Worm (Caenorhabditis elegans) whole organism, L3 larva: ENCODE results near the gene pcs-1.
A peak's percentile ranks its signal among the peaks of the same experiment; 100 is the strongest.

Source experiments
- R02D3.7 ChIP-seq: fragments of 150-350 bp; optimal IDR thresholded peaks from 2 replicates; lab custom pipeline; 2014; ENCODE audit warnings: missing biosample characterization, missing genetic modification characterization
- ZK546.5 ChIP-seq: sonication (generic microtip); optimal IDR thresholded peaks from 2 replicates; lab custom pipeline; 2017; ENCODE audit warnings: missing biosample characterization, missing genetic modification characterization
- aly-2 ChIP-seq: fragments of 150-350 bp; optimal IDR thresholded peaks from 2 replicates; lab custom pipeline; 2014; ENCODE audit warnings: missing biosample characterization, missing genetic modification characterization
- ama-1 ChIP-seq: fragments of 150-350 bp; optimal IDR thresholded peaks from 2 replicates; lab custom pipeline; 2018
- ceh-16 ChIP-seq: sonication (generic microtip); optimal IDR thresholded peaks from 2 replicates; lab custom pipeline; 2017; ENCODE audit warnings: missing biosample characterization, missing genetic modification characterization
- ceh-28 ChIP-seq: fragments of 150-350 bp; optimal IDR thresholded peaks from 2 replicates; lab custom pipeline; 2014; ENCODE audit warnings: missing biosample characterization, missing genetic modification reagents, missing genetic modification characterization
- ceh-9 ChIP-seq: sonication (generic microtip); optimal IDR thresholded peaks from 2 replicates; lab custom pipeline; 2018; ENCODE audit warnings: missing biosample characterization, missing genetic modification characterization
- egl-27 ChIP-seq: sonication (generic microtip); optimal IDR thresholded peaks from 4 replicates; lab custom pipeline; 2017; ENCODE audit warnings: missing biosample characterization, missing genetic modification reagents, missing genetic modification characterization
- egl-5 ChIP-seq: fragments of 150-350 bp; optimal IDR thresholded peaks from 2 replicates; lab custom pipeline; 2017; ENCODE audit warnings: missing biosample characterization, missing genetic modification reagents, missing genetic modification characterization, inconsistent platforms
- elt-2 ChIP-seq: sonication (generic microtip); optimal IDR thresholded peaks from 2 replicates; lab custom pipeline; 2016; ENCODE audit warnings: missing genetic modification reagents, mild to moderate bottlenecking, missing genetic modification characterization, missing compliant biosample characterization
- eor-1 ChIP-seq, 2 experiments: fragments of 150-350 bp; optimal IDR thresholded peaks; 2 replicates each; lab custom pipeline; 2014 to 2018; ENCODE audit warnings: missing biosample characterization in 2 of 2, missing genetic modification characterization in 2 of 2
- fkh-10 ChIP-seq: sonication (generic microtip); optimal IDR thresholded peaks from 2 replicates; lab custom pipeline; 2017; ENCODE audit warnings: missing biosample characterization, missing genetic modification reagents, missing genetic modification characterization
- fkh-2 ChIP-seq: fragments of 150-350 bp; optimal IDR thresholded peaks from 2 replicates; lab custom pipeline; 2014; ENCODE audit warnings: missing biosample characterization, missing genetic modification reagents, missing genetic modification characterization
- fos-1 ChIP-seq: fragments of 150-350 bp; optimal IDR thresholded peaks from 2 replicates; lab custom pipeline; 2014; ENCODE audit warnings: missing biosample characterization, missing genetic modification characterization
- hmg-11 ChIP-seq: sonication (generic microtip); optimal IDR thresholded peaks from 2 replicates; lab custom pipeline; 2016; ENCODE audit warnings: missing genetic modification characterization, missing compliant biosample characterization
- lin-15B ChIP-seq: fragments of 150-350 bp; optimal IDR thresholded peaks from 2 replicates; lab custom pipeline; 2014; ENCODE audit warnings: missing biosample characterization, missing genetic modification characterization
- lin-39 ChIP-seq: fragments of 150-350 bp; optimal IDR thresholded peaks from 2 replicates; lab custom pipeline; 2018; ENCODE audit warnings: missing biosample characterization, missing genetic modification reagents, missing genetic modification characterization
- lsy-12 ChIP-seq: sonication (generic microtip); optimal IDR thresholded peaks from 2 replicates; lab custom pipeline; 2016; ENCODE audit warnings: mild to moderate bottlenecking, missing genetic modification characterization, missing compliant biosample characterization
- mdl-1 ChIP-seq: fragments of 150-350 bp; optimal IDR thresholded peaks from 2 replicates; lab custom pipeline; 2014; ENCODE audit warnings: missing biosample characterization, missing genetic modification characterization
- mml-1 ChIP-seq: fragments of 150-350 bp; sonication (generic microtip); optimal IDR thresholded peaks from 3 replicates; lab custom pipeline; 2014; ENCODE audit warnings: missing biosample characterization, missing genetic modification characterization
- nfya-1 ChIP-seq: sonication (generic microtip); optimal IDR thresholded peaks from 2 replicates; lab custom pipeline; 2017; ENCODE audit warnings: missing genetic modification characterization, mild to moderate bottlenecking, missing compliant biosample characterization, antibody characterized with exemption, moderate library complexity; ENCODE audit not compliant: insufficient read depth
- nhr-11 ChIP-seq: fragments of 150-350 bp; optimal IDR thresholded peaks from 2 replicates; lab custom pipeline; 2014; ENCODE audit warnings: missing biosample characterization, missing genetic modification characterization
- nhr-12 ChIP-seq: fragments of 150-350 bp; optimal IDR thresholded peaks from 2 replicates; lab custom pipeline; 2014; ENCODE audit warnings: missing biosample characterization, missing genetic modification characterization
- nhr-23 ChIP-seq: fragments of 150-350 bp; optimal IDR thresholded peaks from 2 replicates; lab custom pipeline; 2014; ENCODE audit warnings: missing biosample characterization, missing genetic modification reagents, missing genetic modification characterization
- nhr-25 ChIP-seq: sonication (generic microtip); optimal IDR thresholded peaks from 2 replicates; lab custom pipeline; 2017; ENCODE audit warnings: missing biosample characterization, missing genetic modification characterization
- nhr-28 ChIP-seq: fragments of 150-350 bp; optimal IDR thresholded peaks from 2 replicates; lab custom pipeline; 2014; ENCODE audit warnings: missing biosample characterization, missing genetic modification characterization
- nhr-43 ChIP-seq: sonication (generic microtip); optimal IDR thresholded peaks from 2 replicates; lab custom pipeline; 2016; ENCODE audit warnings: mild to moderate bottlenecking, missing genetic modification characterization, missing compliant biosample characterization; ENCODE audit not compliant: poor library complexity, severe bottlenecking
- nhr-67 ChIP-seq: fragments of 150-350 bp; optimal IDR thresholded peaks from 2 replicates; lab custom pipeline; 2014; ENCODE audit warnings: missing biosample characterization, missing genetic modification characterization
- nhr-77 ChIP-seq: fragments of 150-350 bp; optimal IDR thresholded peaks from 2 replicates; lab custom pipeline; 2014; ENCODE audit warnings: missing biosample characterization, missing genetic modification characterization
- pha-4 ChIP-seq: fragments of 150-350 bp; optimal IDR thresholded peaks from 2 replicates; lab custom pipeline; 2014; ENCODE audit warnings: missing biosample characterization, missing genetic modification reagents, missing genetic modification characterization
- pqm-1 ChIP-seq: fragments of 150-350 bp; optimal IDR thresholded peaks from 2 replicates; lab custom pipeline; 2017; ENCODE audit warnings: missing biosample characterization, missing genetic modification characterization, inconsistent platforms
- skn-1 ChIP-seq: fragments of 150-350 bp; optimal IDR thresholded peaks from 2 replicates; lab custom pipeline; 2014; ENCODE audit warnings: missing biosample characterization, missing genetic modification characterization
- unc-39 ChIP-seq: sonication (generic microtip); optimal IDR thresholded peaks from 4 replicates; lab custom pipeline; 2017; ENCODE audit warnings: missing biosample characterization, missing genetic modification characterization
- ztf-11 ChIP-seq: fragments of 150-350 bp; optimal IDR thresholded peaks from 2 replicates; lab custom pipeline; 2014; ENCODE audit warnings: missing biosample characterization, missing genetic modification characterization
- ztf-4 ChIP-seq: fragments of 150-350 bp; optimal IDR thresholded peaks from 2 replicates; lab custom pipeline; 2014; ENCODE audit warnings: missing biosample characterization, missing genetic modification characterization

Gene pcs-1

DNA sequence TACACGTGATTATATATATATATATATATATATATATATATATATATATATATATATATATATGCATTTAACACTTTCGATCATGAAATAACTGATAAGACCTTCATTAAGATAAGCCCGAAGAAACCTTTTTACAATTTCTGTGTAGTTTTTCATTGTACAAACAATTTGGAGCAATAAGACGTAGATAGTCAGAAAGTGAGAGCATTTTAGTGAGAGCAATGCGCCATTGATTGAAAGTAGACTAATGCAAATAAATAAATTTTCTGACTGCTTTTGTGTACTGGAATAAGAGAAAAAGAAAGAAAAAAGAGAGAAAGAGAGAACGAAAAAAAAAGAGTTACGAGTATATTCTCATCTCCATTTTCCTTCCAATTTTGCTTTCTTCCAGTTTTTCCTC lies 27.1 kb upstream of the pcs-1 start:
- no peak for TF ChIP-seq nhr-25 (tag; lab: Kevin White, UChicago)
- TF ChIP-seq pqm-1 (tag; lab: Kevin White, UChicago): peak; percentile 67
- TF ChIP-seq egl-5 (tag; lab: Kevin White, UChicago): no peak
- TF ChIP-seq ama-1: no peak
- TF ChIP-seq nhr-23 (tag; lab: Kevin White, UChicago): no peak
- TF ChIP-seq egl-27 (tag; lab: Kevin White, UChicago): no peak
- no peak for TF ChIP-seq nhr-28 (tag; lab: Kevin White, UChicago)
- no peak for TF ChIP-seq eor-1 (tag; optimal IDR thresholded peaks at IDR 0.05; lab: Kevin White, UChicago)
- no peak for TF ChIP-seq skn-1 (tag; lab: Kevin White, UChicago)
- TF ChIP-seq pha-4 (tag; lab: Kevin White, UChicago): peak; percentile 58
- TF ChIP-seq hmg-11 (tag; lab: Kevin White, UChicago): no peak
- no peak for TF ChIP-seq aly-2 (tag; lab: Kevin White, UChicago)
- TF ChIP-seq ztf-4 (tag; lab: Kevin White, UChicago): no peak
- no peak for TF ChIP-seq ceh-9 (tag; lab: Kevin White, UChicago)
- no peak for TF ChIP-seq fkh-2 (tag; lab: Kevin White, UChicago)
- TF ChIP-seq nfya-1: no peak
- no peak for TF ChIP-seq ceh-16
- TF ChIP-seq nhr-11 (tag; lab: Kevin White, UChicago): no peak
- peak; percentile 82 for TF ChIP-seq elt-2

- TF ChIP-seq nhr-12 (tag; lab: Kevin White, UChicago) (no peak), aly-2 (tag; lab: Kevin White, UChicago) (no peak), pha-4 (tag; lab: Kevin White, UChicago) (peak; percentile 25), nfya-1 (peak; percentile 68), elt-2 (no peak), ama-1 (no peak), nhr-28 (tag; lab: Kevin White, UChicago) (no peak)
Observed at ce11 chrII:11602387-11602960, 24.9 kb upstream of the pcs-1 start.

ce11 chrII:11600711-11601110 lies 23.2 kb upstream of the pcs-1 start, which contains the start of gene F07A11.4:
TSS of gene F07A11.4 (plus strand) at chrII:11601011.
- TF ChIP-seq lin-39 (tag; lab: Kevin White, UChicago): peak; percentile 7
- TF ChIP-seq nhr-28 (tag; lab: Kevin White, UChicago): no peak

- no peak for TF ChIP-seq nhr-23 (tag; lab: Kevin White, UChicago)
- TF ChIP-seq nfya-1: peak; percentile 65
- no peak for TF ChIP-seq ztf-11 (tag; lab: Kevin White, UChicago)
- TF ChIP-seq nhr-43: no peak
- TF ChIP-seq lsy-12 (tag; lab: Kevin White, UChicago): no peak
- peak; percentile 58 for TF ChIP-seq pha-4 (tag; lab: Kevin White, UChicago)
- TF ChIP-seq egl-5 (tag; lab: Kevin White, UChicago): no peak
- no peak for TF ChIP-seq ama-1
- TF ChIP-seq fos-1: no peak
- TF ChIP-seq, all 47 proteins: peak for 2
Observed at ce11 chrII:11599751-11600150, 22.2 kb upstream of the pcs-1 start, which contains the start of gene npp-5. TSS of gene npp-5 (minus strand) at chrII:11599809.

DNA sequence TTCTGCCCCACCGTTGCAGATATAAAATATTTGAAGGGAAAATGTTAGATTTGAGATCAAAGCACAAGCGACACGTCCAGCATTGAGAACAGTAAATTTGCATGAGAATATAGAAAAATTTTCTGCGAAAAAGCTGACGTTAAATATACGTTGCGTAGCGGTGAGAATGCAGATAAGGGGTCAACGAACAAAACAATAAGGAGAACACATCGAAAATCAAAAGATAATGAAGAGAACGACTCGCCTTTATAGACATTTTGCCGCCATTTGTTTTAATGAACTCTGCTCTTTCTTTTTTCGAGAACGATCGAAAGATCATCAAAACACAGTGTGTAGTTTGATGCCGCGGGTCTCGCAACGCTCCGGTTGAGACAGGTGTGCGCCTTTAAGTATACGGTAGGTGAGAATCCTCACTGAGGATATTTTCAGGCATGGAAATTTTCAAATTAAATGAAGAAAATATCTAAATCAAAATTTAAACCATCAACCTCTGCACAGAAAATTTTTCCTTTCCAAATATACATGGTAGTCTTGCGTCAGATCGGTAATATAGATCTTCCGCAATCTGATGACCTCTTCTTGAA lies 18.7 kb upstream of the pcs-1 start:
- no peak for TF ChIP-seq nhr-77 (tag; lab: Kevin White, UChicago)
- no peak for TF ChIP-seq nhr-43
- peak; percentile 27 for TF ChIP-seq pqm-1 (tag; lab: Kevin White, UChicago)
- TF ChIP-seq egl-27 (tag; lab: Kevin White, UChicago): no peak
- no peak for TF ChIP-seq mml-1
- TF ChIP-seq fkh-10: no peak
- no peak for TF ChIP-seq nhr-67
- peak; percentile 73 for TF ChIP-seq elt-2
- TF ChIP-seq ceh-28: peak; percentile 23
- no peak for TF ChIP-seq pha-4 (tag; lab: Kevin White, UChicago)

DNA sequence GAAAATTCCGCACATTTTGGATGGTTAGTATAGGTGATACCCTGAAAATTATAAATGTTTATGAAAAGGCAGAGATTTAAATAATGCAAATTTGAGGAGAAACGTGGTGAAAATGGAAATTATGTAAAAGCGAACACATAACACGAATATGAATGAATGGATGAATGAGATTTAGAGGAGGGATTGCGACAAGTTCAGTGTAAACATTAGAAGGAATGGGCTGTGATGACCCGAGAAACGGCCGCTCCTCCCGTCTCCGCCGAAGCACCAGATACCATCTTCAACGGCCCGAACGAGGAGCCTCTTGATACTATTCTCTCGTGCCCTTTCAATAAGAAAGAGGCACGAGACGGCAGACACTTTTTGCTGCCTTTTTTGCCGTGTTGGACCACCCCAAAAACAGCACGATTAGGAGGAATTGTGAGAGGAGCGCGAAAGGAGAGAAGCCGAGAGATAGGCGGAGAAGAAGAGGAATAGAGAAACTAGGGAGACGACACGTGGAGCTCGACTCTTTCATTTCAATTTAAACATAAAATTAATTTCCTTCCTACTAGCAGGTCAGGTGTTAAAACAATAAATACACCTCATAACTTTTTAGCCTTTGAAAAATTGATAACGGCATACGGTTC lies 17.9 kb upstream of the pcs-1 start, which contains the start of gene gfat-1:
gfat-1 (minus strand) TSS at position 51 of the 629 bp plus-strand sequence.
- no peak for TF ChIP-seq unc-39 (tag; lab: Kevin White, UChicago)
- TF ChIP-seq mdl-1 (tag; lab: Kevin White, UChicago): peak; percentile 45
- no peak for TF ChIP-seq elt-2
- TF ChIP-seq lin-15B (tag; lab: Kevin White, UChicago): peak; percentile 1
- TF ChIP-seq fkh-10: no peak
- no peak for TF ChIP-seq nhr-43
- no peak for TF ChIP-seq R02D3.7 (tag; lab: Kevin White, UChicago)
- no peak for TF ChIP-seq egl-5 (tag; lab: Kevin White, UChicago)
- no peak for TF ChIP-seq egl-27 (tag; lab: Kevin White, UChicago)
- no peak for TF ChIP-seq pha-4 (tag; lab: Kevin White, UChicago)
- TF ChIP-seq ZK546.5: no peak
- TF ChIP-seq lin-39 (tag; lab: Kevin White, UChicago): peak; percentile 24
- TF ChIP-seq, all 47 proteins: peak for 3
